Fruit fly (Drosophila melanogaster): ENCODE results near the gene CG5382.

dm6 chr3R:22341652-22342051 lies 24.1 kb downstream of the CG5382 start:
- no peak for TF ChIP-seq Vsx2 (GFP tag; optimal IDR thresholded peaks at IDR 0.05; ENCODE audit: partially characterized antibody)
- no peak for TF ChIP-seq sage (GFP tag; optimal IDR thresholded peaks at IDR 0.05)
- TF ChIP-seq Hr83 (GFP tag; optimal IDR thresholded peaks at IDR 0.05; ENCODE audit: poor library complexity, severe bottlenecking), result no peak
- TF ChIP-seq Dfd (GFP tag; optimal IDR thresholded peaks at IDR 0.05), result peak; percentile 74
- TF ChIP-seq h (GFP tag; optimal IDR thresholded peaks at IDR 0.05), result no peak
- TF ChIP-seq tai (GFP tag; optimal IDR thresholded peaks at IDR 0.05), result no peak
- TF ChIP-seq psq (GFP tag; optimal IDR thresholded peaks at IDR 0.05), result no peak
- TF ChIP-seq lola (GFP tag; optimal IDR thresholded peaks at IDR 0.05), result no peak
- no peak for TF ChIP-seq br (GFP tag; optimal IDR thresholded peaks at IDR 0.05)
- TF ChIP-seq HLH106 (tag; optimal IDR thresholded peaks at IDR 0.05), result no peak
